Worm (Caenorhabditis elegans) whole organism, early embryonic: ENCODE measurements around the gene trx-5.

ENCODE experiments used
- aly-1 ChIP-seq: sonication (generic microtip); optimal IDR thresholded peaks from 2 replicates; lab custom pipeline; 2016; ENCODE audit warnings: missing genetic modification characterization, missing compliant biosample characterization
- ceh-36 ChIP-seq: sonication (generic microtip); optimal IDR thresholded peaks from 2 replicates; lab custom pipeline; 2016; ENCODE audit warnings: missing genetic modification characterization, inconsistent platforms, missing compliant biosample characterization
- ets-7 ChIP-seq: sonication (generic microtip); optimal IDR thresholded peaks from 2 replicates; lab custom pipeline; 2016; ENCODE audit warnings: missing genotype, missing genetic modification characterization, missing compliant biosample characterization
- flt-1 ChIP-seq: fragments of 200-800 bp; sonication (Bioruptor generic); IDR thresholded peaks from 2 replicates; pipeline ENCODE4 v1.3.6; 2022; ENCODE audit warnings: missing genetic modification characterization, missing compliant biosample characterization
- hmbx-1 ChIP-seq: sonication (generic microtip); optimal IDR thresholded peaks from 2 replicates; lab custom pipeline; 2016; ENCODE audit warnings: mild to moderate bottlenecking, missing genetic modification characterization, missing compliant biosample characterization
- hmg-4 ChIP-seq: fragments of 200-800 bp; sonication (Bioruptor generic); optimal IDR thresholded peaks from 2 replicates; lab custom pipeline; 2018; ENCODE audit warnings: mild to moderate bottlenecking, missing genetic modification characterization, missing compliant biosample characterization
- hnd-1 ChIP-seq: sonication (generic microtip); optimal IDR thresholded peaks from 2 replicates; lab custom pipeline; 2016; ENCODE audit warnings: missing genetic modification characterization, missing compliant biosample characterization
- pes-1 ChIP-seq: fragments of 200-800 bp; sonication (Bioruptor generic); IDR thresholded peaks from 2 replicates; pipeline ENCODE4 v1.3.6; 2022; ENCODE audit warnings: missing genetic modification reagents, missing genetic modification characterization, missing compliant biosample characterization
- scrt-1 ChIP-seq: fragments of 200-800 bp; sonication (Bioruptor generic); IDR thresholded peaks from 2 replicates; pipeline ENCODE4 v1.3.6; 2022; ENCODE audit warnings: missing genetic modification characterization, missing compliant biosample characterization
- tbx-11 ChIP-seq: fragments of 200-800 bp; sonication (Bioruptor generic); IDR thresholded peaks from 2 replicates; pipeline ENCODE4 v1.3.6; 2022; ENCODE audit warnings: missing genetic modification characterization, missing compliant biosample characterization
- tbx-37 ChIP-seq: fragments of 200-800 bp; sonication (Bioruptor generic); conservative IDR thresholded peaks from 2 replicates; pipeline ENCODE4 v1.3.6; 2022; ENCODE audit warnings: missing genetic modification reagents, missing genetic modification characterization, missing compliant biosample characterization
- tra-4 ChIP-seq: sonication (generic microtip); optimal IDR thresholded peaks from 2 replicates; lab custom pipeline; 2017; ENCODE audit warnings: missing genetic modification characterization, missing compliant biosample characterization

trx-5 gene

DNA sequence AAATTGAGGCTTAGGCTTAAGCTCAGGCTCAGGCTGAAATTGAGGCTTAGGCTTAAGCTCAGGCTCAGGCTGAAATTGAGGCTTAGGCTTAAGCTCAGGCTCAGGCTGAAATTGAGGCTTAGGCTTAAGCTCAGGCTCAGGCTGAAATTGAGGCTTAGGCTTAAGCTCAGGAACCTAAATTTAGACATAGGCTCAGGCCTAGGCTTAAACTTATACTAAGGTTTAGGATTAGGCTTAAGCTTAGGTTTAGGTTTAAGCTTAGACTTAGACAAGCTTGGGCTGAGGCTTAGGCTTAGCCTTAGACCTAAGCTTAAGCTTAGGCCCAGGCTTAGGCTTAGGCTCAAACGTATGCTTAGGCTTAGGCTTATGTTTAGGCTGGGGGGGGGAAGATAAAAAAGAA lies 43.3 kb downstream of the trx-5 start:
- peak; percentile 80 for TF ChIP-seq ceh-36 (tag; lab: Kevin White, UChicago)

DNA sequence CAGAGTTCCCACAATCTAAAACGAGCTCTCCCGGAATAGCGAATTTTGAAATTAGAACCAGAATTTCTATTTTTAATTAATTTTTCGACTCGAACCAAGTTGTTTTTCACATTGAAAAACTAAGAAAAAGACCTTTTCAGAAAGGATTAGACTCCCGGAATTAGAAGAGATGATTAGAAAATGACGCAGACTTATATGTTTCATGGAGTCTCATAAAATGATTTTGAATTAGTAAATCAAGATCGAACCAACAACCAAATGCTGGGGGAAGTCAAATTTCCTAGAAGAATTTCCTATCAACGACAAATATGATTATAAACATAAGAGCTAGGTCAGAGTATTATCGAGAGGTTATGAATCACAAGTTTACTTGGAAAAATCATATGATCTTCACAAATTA lies 45.6 kb downstream of the trx-5 start:
- TF ChIP-seq scrt-1 (no peak), ets-7 (tag; lab: Kevin White, UChicago) (no peak), tra-4 (no peak)

ce11 chrV:1487262-1487661 lies 47.0 kb downstream of the trx-5 start:
- no peak for TF ChIP-seq ets-7 (tag; lab: Kevin White, UChicago)
- no peak for TF ChIP-seq ceh-36 (tag; lab: Kevin White, UChicago)

DNA sequence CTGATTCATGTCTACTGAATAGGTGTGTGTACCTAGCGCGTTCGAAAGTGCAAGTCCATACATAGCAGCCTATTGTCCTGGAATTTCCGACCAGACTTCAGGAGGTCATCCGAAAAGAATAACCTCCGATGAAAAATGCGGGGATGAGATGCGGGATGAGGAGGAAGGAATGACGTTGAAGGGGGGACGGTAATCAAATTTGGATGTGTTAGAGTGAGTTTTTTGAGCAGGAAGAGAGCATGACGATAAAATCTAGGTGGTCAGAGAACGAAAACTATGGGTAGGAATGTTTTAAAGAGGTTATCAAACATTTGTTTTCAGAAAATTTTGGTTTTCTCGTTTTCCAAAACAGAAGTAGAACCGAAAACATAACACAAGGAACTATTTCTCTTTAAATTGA lies 48.2 kb downstream of the trx-5 start:
- TF ChIP-seq aly-1 (no peak), hnd-1 (tag; lab: Kevin White, UChicago) (no peak), hmbx-1 (no peak), tbx-37 (GFP tag; lab: Robert Waterston, UW) (no peak), ets-7 (tag; lab: Kevin White, UChicago) (no peak), tbx-11 (GFP tag; lab: Robert Waterston, UW) (no peak), hmg-4 (GFP tag; lab: Kevin White, UChicago) (no peak), flt-1 (GFP tag; lab: Robert Waterston, UW) (no peak), tra-4 (no peak), pes-1 (GFP tag; lab: Robert Waterston, UW) (no peak), ceh-36 (tag; lab: Kevin White, UChicago) (no peak), scrt-1 (no peak)
